Worm (Caenorhabditis elegans) whole organism, young adult: ENCODE data around the gene cha-1.
A peak's percentile ranks its signal among the peaks of the same experiment; 100 is the strongest.

Experiments
- B0019.2 ChIP-seq: fragments of 200-800 bp; sonication (Bioruptor generic); conservative IDR thresholded peaks from 2 replicates; pipeline ENCODE4 v1.3.6; 2022; ENCODE audit warnings: missing genetic modification reagents, missing genetic modification characterization, missing compliant biosample characterization
- F22D6.2 ChIP-seq: sonication (generic microtip); optimal IDR thresholded peaks from 2 replicates; lab custom pipeline; 2016; ENCODE audit warnings: mild to moderate bottlenecking, missing genetic modification characterization, missing compliant biosample characterization
- F33H1.4 ChIP-seq: fragments of 200-800 bp; sonication (Bioruptor generic); IDR thresholded peaks from 2 replicates; pipeline ENCODE4 v1.3.6; 2022; ENCODE audit warnings: missing genetic modification reagents, missing genetic modification characterization, missing compliant biosample characterization
- F39B2.1 ChIP-seq: fragments of 200-800 bp; sonication (Bioruptor generic); IDR thresholded peaks from 2 replicates; pipeline ENCODE4 v1.3.6; 2022; ENCODE audit warnings: missing genetic modification reagents, missing genetic modification characterization, missing compliant biosample characterization
- F57A8.1 ChIP-seq: fragments of 200-800 bp; sonication (Bioruptor generic); optimal IDR thresholded peaks from 2 replicates; lab custom pipeline; 2018; ENCODE audit warnings: mild to moderate bottlenecking, missing genetic modification characterization, moderate library complexity, missing compliant biosample characterization
- K11D2.4 ChIP-seq: fragments of 200-800 bp; sonication (Bioruptor generic); IDR thresholded peaks from 2 replicates; pipeline ENCODE4 v1.3.6; 2022; ENCODE audit warnings: missing genetic modification reagents, missing genetic modification characterization, missing compliant biosample characterization
- K12H6.12 ChIP-seq: fragments of 200-800 bp; sonication (Bioruptor generic); optimal IDR thresholded peaks from 2 replicates; lab custom pipeline; 2018; ENCODE audit warnings: mild to moderate bottlenecking, missing genetic modification characterization, missing compliant biosample characterization
- Y53G8AR.9 ChIP-seq: fragments of 200-800 bp; sonication (Bioruptor generic); conservative IDR thresholded peaks from 2 replicates; pipeline ENCODE4 v1.3.6; 2022; ENCODE audit warnings: missing genetic modification reagents, missing genetic modification characterization, missing compliant biosample characterization
- Y95B8A.8 ChIP-seq: fragments of 200-800 bp; sonication (Bioruptor generic); IDR thresholded peaks from 2 replicates; pipeline ENCODE4 v1.3.6; 2022; ENCODE audit warnings: missing genetic modification reagents, missing genetic modification characterization, missing compliant biosample characterization
- akir-1 ChIP-seq: fragments of 200-800 bp; sonication (Bioruptor generic); optimal IDR thresholded peaks from 2 replicates; lab custom pipeline; 2018; ENCODE audit warnings: mild to moderate bottlenecking, missing genetic modification characterization, moderate library complexity, missing compliant biosample characterization
- aptf-2 ChIP-seq: fragments of 200-800 bp; sonication (Bioruptor generic); conservative IDR thresholded peaks from 2 replicates; pipeline ENCODE4 v1.3.6; 2022; ENCODE audit warnings: missing genetic modification reagents, missing genetic modification characterization, missing compliant biosample characterization
- aptf-3 ChIP-seq: fragments of 200-800 bp; sonication (Bioruptor generic); IDR thresholded peaks from 2 replicates; pipeline ENCODE4 v1.3.6; 2022; ENCODE audit warnings: missing genetic modification characterization, missing compliant biosample characterization
- bed-1 ChIP-seq: fragments of 200-800 bp; sonication (Bioruptor generic); IDR thresholded peaks from 2 replicates; pipeline ENCODE4 v1.3.6; 2022; ENCODE audit warnings: missing genetic modification reagents, missing genetic modification characterization, missing compliant biosample characterization
- cebp-1 ChIP-seq, 2 experiments: fragments of 200-800 bp in 1 of 2; sonication (Bioruptor generic) in 1 of 2; sonication (generic microtip) in 1 of 2; IDR thresholded peaks in 1 of 2; optimal IDR thresholded peaks in 1 of 2; 2 replicates each; pipeline versions ENCODE4 v1.3.6 to Lab custom; 2017 to 2022; ENCODE audit warnings: missing compliant biosample characterization in 2 of 2, missing genetic modification characterization in 2 of 2, mild to moderate bottlenecking in 1 of 2, missing genetic modification reagents in 1 of 2, moderate library complexity in 1 of 2
- ceh-100 ChIP-seq: fragments of 200-800 bp; sonication (Bioruptor generic); IDR thresholded peaks from 2 replicates; pipeline ENCODE4 v1.3.6; 2022; ENCODE audit warnings: missing genetic modification reagents, missing genetic modification characterization, missing compliant biosample characterization
- ceh-27 ChIP-seq: fragments of 200-800 bp; sonication (Bioruptor generic); optimal IDR thresholded peaks from 2 replicates; lab custom pipeline; 2018; ENCODE audit warnings: mild to moderate bottlenecking, missing genetic modification characterization, moderate library complexity, missing compliant biosample characterization
- ceh-40 ChIP-seq: fragments of 200-800 bp; sonication (Bioruptor generic); IDR thresholded peaks from 2 replicates; pipeline ENCODE4 v1.3.6; 2022; ENCODE audit warnings: missing genetic modification characterization, missing compliant biosample characterization
- dpff-1 ChIP-seq: sonication (generic microtip); optimal IDR thresholded peaks from 2 replicates; lab custom pipeline; 2017; ENCODE audit warnings: mild to moderate bottlenecking, missing genetic modification characterization, missing compliant biosample characterization
- fkh-3 ChIP-seq: sonication (generic microtip); optimal IDR thresholded peaks from 2 replicates; lab custom pipeline; 2016; ENCODE audit warnings: mild to moderate bottlenecking, missing genetic modification characterization, missing compliant biosample characterization
- gei-17 ChIP-seq: fragments of 200-800 bp; sonication (Bioruptor generic); optimal IDR thresholded peaks from 2 replicates; lab custom pipeline; 2018; ENCODE audit warnings: mild to moderate bottlenecking, missing genetic modification characterization, missing compliant biosample characterization
- hlh-12 ChIP-seq: sonication (generic microtip); optimal IDR thresholded peaks from 2 replicates; lab custom pipeline; 2016; ENCODE audit warnings: missing genetic modification characterization, missing compliant biosample characterization
- hlh-26 ChIP-seq: fragments of 200-800 bp; sonication (Bioruptor generic); conservative IDR thresholded peaks from 2 replicates; pipeline ENCODE4 v1.3.6; 2022; ENCODE audit warnings: missing genetic modification reagents, missing genetic modification characterization, missing compliant biosample characterization
- hmg-1.2 ChIP-seq: fragments of 200-800 bp; sonication (Bioruptor generic); IDR thresholded peaks from 2 replicates; pipeline ENCODE4 v1.3.6; 2022; ENCODE audit warnings: missing genetic modification reagents, missing genetic modification characterization, missing compliant biosample characterization
- hsf-1 ChIP-seq: fragments of 200-800 bp; sonication (Bioruptor generic); IDR thresholded peaks from 2 replicates; pipeline ENCODE4 v1.3.6; 2022; ENCODE audit warnings: missing genetic modification reagents, missing genetic modification characterization, missing compliant biosample characterization
- let-526 ChIP-seq: fragments of 200-800 bp; sonication (Bioruptor generic); IDR thresholded peaks from 2 replicates; pipeline ENCODE4 v1.3.6; 2022; ENCODE audit warnings: missing genetic modification reagents, missing genetic modification characterization, missing compliant biosample characterization
- lin-40 ChIP-seq: sonication (generic microtip); optimal IDR thresholded peaks from 2 replicates; lab custom pipeline; 2016; ENCODE audit warnings: missing genetic modification characterization, mild to moderate bottlenecking, missing compliant biosample characterization, missing genotype, missing genetic modification reagents
- lin-54 ChIP-seq: fragments of 200-800 bp; sonication (Bioruptor generic); optimal IDR thresholded peaks from 2 replicates; lab custom pipeline; 2018; ENCODE audit warnings: mild to moderate bottlenecking, missing genetic modification characterization, missing compliant biosample characterization
- lir-1 ChIP-seq: fragments of 200-800 bp; sonication (Bioruptor generic); conservative IDR thresholded peaks from 2 replicates; pipeline ENCODE4 v1.3.6; 2022; ENCODE audit warnings: missing genetic modification reagents, missing genetic modification characterization, missing compliant biosample characterization
- madf-8 ChIP-seq: fragments of 200-800 bp; sonication (Bioruptor generic); conservative IDR thresholded peaks from 2 replicates; pipeline ENCODE4 v1.3.6; 2022; ENCODE audit warnings: missing genetic modification reagents, missing genetic modification characterization, missing compliant biosample characterization
- mes-4 ChIP-seq: sonication (generic microtip); optimal IDR thresholded peaks from 2 replicates; lab custom pipeline; 2016; ENCODE audit warnings: missing genotype, missing genetic modification characterization, missing compliant biosample characterization
- mxl-1 ChIP-seq: sonication (generic microtip); optimal IDR thresholded peaks from 2 replicates; lab custom pipeline; 2016; ENCODE audit warnings: missing genetic modification characterization, missing compliant biosample characterization
- nhr-120 ChIP-seq: fragments of 200-800 bp; sonication (Bioruptor generic); IDR thresholded peaks from 2 replicates; pipeline ENCODE4 v1.3.6; 2022; ENCODE audit warnings: missing genetic modification characterization, missing compliant biosample characterization
- nhr-27 ChIP-seq: fragments of 200-800 bp; sonication (Bioruptor generic); optimal IDR thresholded peaks from 2 replicates; lab custom pipeline; 2018; ENCODE audit warnings: mild to moderate bottlenecking, missing genetic modification characterization, moderate library complexity, missing compliant biosample characterization
- pha-4 ChIP-seq: fragments of 150-350 bp; sonication (generic microtip); optimal IDR thresholded peaks from 2 replicates; lab custom pipeline; 2014; ENCODE audit warnings: missing biosample characterization, missing genetic modification reagents, missing genetic modification characterization
- repo-1 ChIP-seq: sonication (generic microtip); optimal IDR thresholded peaks from 2 replicates; lab custom pipeline; 2017; ENCODE audit warnings: mild to moderate bottlenecking, missing genetic modification characterization, missing compliant biosample characterization
- sdz-38 ChIP-seq: sonication (generic microtip); optimal IDR thresholded peaks from 2 replicates; lab custom pipeline; 2016; ENCODE audit warnings: missing genotype, missing genetic modification characterization, missing compliant biosample characterization
- sea-2 ChIP-seq: fragments of 200-800 bp; sonication (Bioruptor generic); IDR thresholded peaks from 2 replicates; pipeline ENCODE4 v1.3.6; 2022; ENCODE audit warnings: missing genetic modification characterization, missing compliant biosample characterization
- snpc-1.3 ChIP-seq: sonication (generic microtip); optimal IDR thresholded peaks from 2 replicates; lab custom pipeline; 2017; ENCODE audit warnings: missing genetic modification characterization, mild to moderate bottlenecking, missing compliant biosample characterization, antibody characterized with exemption, moderate library complexity, missing genotype, missing genetic modification reagents; ENCODE audit not compliant: insufficient read depth
- sptf-2 ChIP-seq: fragments of 200-800 bp; sonication (Bioruptor generic); optimal IDR thresholded peaks from 2 replicates; lab custom pipeline; 2018; ENCODE audit warnings: mild to moderate bottlenecking, missing genetic modification characterization, missing compliant biosample characterization
- tbp1 ChIP-seq: fragments of 200-800 bp; sonication (Bioruptor generic); optimal IDR thresholded peaks from 2 replicates; lab custom pipeline; 2018; ENCODE audit warnings: mild to moderate bottlenecking, missing genetic modification characterization, missing compliant biosample characterization
- unc-130 ChIP-seq: sonication (generic microtip); optimal IDR thresholded peaks from 2 replicates; lab custom pipeline; 2016; ENCODE audit warnings: missing genetic modification reagents, missing genetic modification characterization, missing compliant biosample characterization
- unc-62 ChIP-seq: fragments of 150-350 bp; optimal IDR thresholded peaks from 2 replicates; lab custom pipeline; 2014; ENCODE audit warnings: missing biosample characterization, missing genetic modification reagents, missing genetic modification characterization
- zim-3 ChIP-seq: sonication (generic microtip); optimal IDR thresholded peaks from 2 replicates; lab custom pipeline; 2017; ENCODE audit warnings: mild to moderate bottlenecking, missing genetic modification characterization, moderate library complexity, missing compliant biosample characterization
- ztf-18 ChIP-seq: sonication (generic microtip); optimal IDR thresholded peaks from 2 replicates; lab custom pipeline; 2016; ENCODE audit warnings: missing genotype, mild to moderate bottlenecking, missing genetic modification characterization, missing compliant biosample characterization
- ztf-22 ChIP-seq: fragments of 200-800 bp; sonication (Bioruptor generic); optimal IDR thresholded peaks from 2 replicates; lab custom pipeline; 2018; ENCODE audit warnings: mild to moderate bottlenecking, missing genetic modification characterization, moderate library complexity, missing compliant biosample characterization
- ztf-26 ChIP-seq: sonication (generic microtip); optimal IDR thresholded peaks from 2 replicates; lab custom pipeline; 2017; ENCODE audit warnings: missing genetic modification characterization, missing compliant biosample characterization
- ztf-3 ChIP-seq: fragments of 200-800 bp; sonication (Bioruptor generic); optimal IDR thresholded peaks from 2 replicates; lab custom pipeline; 2018; ENCODE audit warnings: mild to moderate bottlenecking, missing genetic modification characterization, missing compliant biosample characterization
- ztf-6 ChIP-seq: fragments of 200-800 bp; sonication (Bioruptor generic); IDR thresholded peaks from 2 replicates; pipeline ENCODE4 v1.3.6; 2022; ENCODE audit warnings: missing genetic modification reagents, missing genetic modification characterization, missing compliant biosample characterization

cha-1 gene

DNA sequence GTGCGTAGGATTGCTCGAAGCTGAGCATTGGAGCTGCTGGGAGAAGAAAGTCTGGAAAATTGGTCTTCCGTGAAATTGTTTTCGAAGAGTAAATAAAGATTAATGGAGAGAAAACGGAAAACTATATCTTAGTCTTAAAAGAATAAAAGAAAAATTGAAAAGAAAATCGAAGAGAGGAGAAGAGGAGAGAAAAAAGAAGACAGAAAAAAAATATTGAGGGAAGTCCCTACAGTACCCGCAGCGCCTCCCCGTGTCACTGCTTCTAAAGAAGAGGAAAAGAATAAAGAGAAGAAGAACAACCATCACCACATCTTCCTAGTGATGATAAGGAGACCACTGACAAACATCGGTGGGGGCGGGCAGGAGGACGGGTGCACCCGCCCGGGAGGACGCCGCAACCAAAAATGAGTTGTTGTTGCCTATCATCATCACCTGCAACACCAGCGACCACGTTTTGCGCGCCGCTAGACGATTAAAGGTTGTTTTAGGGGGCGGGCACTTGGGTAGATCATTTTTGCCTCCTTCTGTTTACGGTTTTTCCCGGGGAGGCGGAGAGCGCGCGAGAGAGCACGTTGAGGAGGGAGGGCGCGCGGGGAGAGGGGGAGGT is 24.2 kb upstream of the cha-1 start, which contains the start of gene CC8.2 (continued):
- TF ChIP-seq ceh-27 (GFP tag; lab: Kevin White, UChicago) (peak; percentile 56), gei-17 (GFP tag; lab: Kevin White, UChicago) (no peak), aptf-2 (peak; percentile 63; the same call in 1 of the 2 replicates), snpc-1.3 (tag; lab: Kevin White, UChicago) (no peak), hlh-26 (no peak), mes-4 (tag; lab: Kevin White, UChicago) (no peak), K11D2.4 (GFP tag; lab: Robert Waterston, UW) (no peak), lin-54 (GFP tag; lab: Kevin White, UChicago) (peak; percentile 3), hsf-1 (GFP tag; lab: Robert Waterston, UW) (peak; percentile 59), ztf-18 (tag; lab: Kevin White, UChicago) (no peak), sdz-38 (tag; lab: Kevin White, UChicago) (no peak), akir-1 (no peak), aptf-3 (GFP tag; lab: Robert Waterston, UW) (no peak), madf-8 (GFP tag; lab: Robert Waterston, UW) (peak; percentile 92), fkh-3 (tag; lab: Kevin White, UChicago) (no peak), lir-1 (GFP tag; lab: Robert Waterston, UW) (no peak), Y53G8AR.9 (GFP tag; lab: Robert Waterston, UW) (0 out of 2 replicates have a peak, but pooled peaks have one; percentile 65), sptf-2 (GFP tag; lab: Kevin White, UChicago) (no peak), F22D6.2 (no peak), F33H1.4 (GFP tag; lab: Robert Waterston, UW) (peak; percentile 32; the same call in 1 of the 2 replicates), ztf-3 (GFP tag; lab: Kevin White, UChicago) (no peak), zim-3 (no peak), F39B2.1 (GFP tag; lab: Robert Waterston, UW) (no peak), unc-62 (GFP tag; lab: Kevin White, UChicago) (no peak), K12H6.12 (tag; lab: Kevin White, UChicago) (no peak), repo-1 (tag; lab: Kevin White, UChicago) (no peak), F57A8.1 (GFP tag; lab: Kevin White, UChicago) (no peak), hmg-1.2 (GFP tag; lab: Robert Waterston, UW) (peak; percentile 63), nhr-27 (no peak), unc-130 (GFP tag; lab: Kevin White, UChicago) (no peak), Y95B8A.8 (0 out of 2 replicates have a peak, but pooled peaks have one; percentile 15), ceh-100 (no peak), bed-1 (no peak), B0019.2 (GFP tag; lab: Robert Waterston, UW) (no peak), sea-2 (no peak), nhr-120 (GFP tag; lab: Robert Waterston, UW) (no peak), ceh-40 (no peak), dpff-1 (tag; lab: Kevin White, UChicago) (no peak), cebp-1 (GFP tag; IDR thresholded peaks at IDR 0.05; lab: Robert Waterston, UW) (no peak), cebp-1 (tag; optimal IDR thresholded peaks at IDR 0.05; lab: Kevin White, UChicago) (peak; percentile 6), lin-40 (tag; lab: Kevin White, UChicago) (peak; percentile 15), ztf-26 (peak; percentile 30), ztf-22 (no peak), ztf-6 (GFP tag; lab: Robert Waterston, UW) (no peak), let-526 (GFP tag; lab: Robert Waterston, UW) (no peak), mxl-1 (tag; lab: Kevin White, UChicago) (no peak), tbp1 (GFP tag; lab: Kevin White, UChicago) (no peak), pha-4 (tag; lab: Kevin White, UChicago) (no peak), hlh-12 (tag; lab: Kevin White, UChicago) (no peak)
